Fruit fly (Drosophila melanogaster): ENCODE measurements around the gene pasi1.

dm6 chr3R:17795075-17795420, at the start of gene pasi1:
- TF ChIP-seq CG6689 (GFP tag; IDR thresholded peaks at IDR 0.05) (no peak), esg (GFP tag; conservative IDR thresholded peaks at IDR 0.05) (no peak), HLH54F (GFP tag; optimal IDR thresholded peaks at IDR 0.05) (no peak)

All from whole organism, embryonic.